Fruit fly (Drosophila melanogaster) whole organism, adult: ENCODE measurements around the gene HGTX.

ENCODE experiments used
- CG11617 ChIP-seq: fragments of 200-800 bp; sonication (Bioruptor generic); optimal IDR thresholded peaks from 2 replicates; lab custom pipeline; 2017; ENCODE audit warnings: mild to moderate bottlenecking, missing biosample characterization, missing genetic modification reagents, missing genetic modification characterization
- CG12768 ChIP-seq: fragments of 200-800 bp; sonication (Bioruptor generic); optimal IDR thresholded peaks from 2 replicates; lab custom pipeline; 2017; ENCODE audit warnings: missing biosample characterization, missing genetic modification characterization, mild to moderate bottlenecking, moderate library complexity, missing genetic modification reagents
- CG14711 ChIP-seq: fragments of 200-800 bp; sonication (Bioruptor generic); optimal IDR thresholded peaks from 2 replicates; lab custom pipeline; 2018; ENCODE audit warnings: missing biosample characterization, mild to moderate bottlenecking, missing genetic modification characterization, moderate library complexity
- CG1620 ChIP-seq: fragments of 200-800 bp; sonication (Bioruptor generic); optimal IDR thresholded peaks from 2 replicates; lab custom pipeline; 2016; ENCODE audit warnings: missing biosample characterization, missing genetic modification characterization
- CG33017 ChIP-seq: fragments of 200-800 bp; sonication (Bioruptor generic); optimal IDR thresholded peaks from 2 replicates; lab custom pipeline; 2018; ENCODE audit warnings: missing biosample characterization, mild to moderate bottlenecking, missing genetic modification characterization, moderate library complexity
- CG5204 ChIP-seq: fragments of 200-800 bp; sonication (Bioruptor generic); optimal IDR thresholded peaks from 2 replicates; lab custom pipeline; 2016; ENCODE audit warnings: missing biosample characterization, missing genetic modification characterization
- CG7045 ChIP-seq: fragments of 200-800 bp; sonication (Bioruptor generic); optimal IDR thresholded peaks from 2 replicates; lab custom pipeline; 2017; ENCODE audit warnings: missing biosample characterization, mild to moderate bottlenecking, missing genetic modification characterization
- CG7101 ChIP-seq: fragments of 200-800 bp; sonication (Bioruptor generic); optimal IDR thresholded peaks from 2 replicates; lab custom pipeline; 2018; ENCODE audit warnings: missing biosample characterization, mild to moderate bottlenecking, missing genetic modification characterization, moderate library complexity
- Clk ChIP-seq: fragments of 200-800 bp; sonication (Bioruptor generic); optimal IDR thresholded peaks from 2 replicates; lab custom pipeline; 2017; ENCODE audit warnings: missing biosample characterization, missing genetic modification characterization
- Crg-1 ChIP-seq: fragments of 200-800 bp; sonication (Bioruptor generic); optimal IDR thresholded peaks from 2 replicates; lab custom pipeline; 2016; ENCODE audit warnings: missing biosample characterization, missing genetic modification characterization
- Hr96 ChIP-seq: fragments of 200-800 bp; sonication (Bioruptor generic); optimal IDR thresholded peaks from 2 replicates; lab custom pipeline; 2016; ENCODE audit warnings: missing biosample characterization, missing genetic modification characterization
- Mnt ChIP-seq: fragments of 200-800 bp; sonication (Bioruptor generic); optimal IDR thresholded peaks from 2 replicates; lab custom pipeline; 2016; ENCODE audit warnings: missing biosample characterization, mild to moderate bottlenecking, missing genetic modification characterization
- bab1 ChIP-seq: fragments of 200-800 bp; sonication (Bioruptor generic); optimal IDR thresholded peaks from 3 replicates; lab custom pipeline; 2019; ENCODE audit warnings: missing biosample characterization, mild to moderate bottlenecking, missing genetic modification characterization, moderate library complexity
- cic ChIP-seq: fragments of 200-800 bp; sonication (Bioruptor generic); optimal IDR thresholded peaks from 2 replicates; lab custom pipeline; 2017; ENCODE audit warnings: missing biosample characterization, mild to moderate bottlenecking, missing genetic modification characterization, moderate library complexity
- cnc ChIP-seq, 2 experiments: fragments of >200 bp; optimal IDR thresholded peaks; 2 replicates each; lab custom pipeline; 2017
- kay ChIP-seq: fragments of 200-800 bp; sonication (Bioruptor generic); peaks from one replicate; lab custom pipeline; 2016; ENCODE audit warnings: missing biosample characterization, missing genetic modification characterization, borderline replicate concordance
- ovo ChIP-seq: fragments of 200-800 bp; sonication (Bioruptor generic); optimal IDR thresholded peaks from 2 replicates; lab custom pipeline; 2016; ENCODE audit warnings: missing biosample characterization, missing genetic modification characterization
- pad ChIP-seq: fragments of 200-800 bp; sonication (Bioruptor generic); optimal IDR thresholded peaks from 3 replicates; lab custom pipeline; 2017; ENCODE audit warnings: missing biosample characterization, missing genetic modification characterization, mild to moderate bottlenecking, moderate library complexity, missing genetic modification reagents
- tj ChIP-seq: fragments of 200-800 bp; sonication (Bioruptor generic); optimal IDR thresholded peaks from 3 replicates; lab custom pipeline; 2017; ENCODE audit warnings: missing biosample characterization, mild to moderate bottlenecking, missing genetic modification characterization, moderate library complexity
- toe ChIP-seq: fragments of 200-800 bp; sonication (Bioruptor generic); optimal IDR thresholded peaks from 2 replicates; lab custom pipeline; 2016; ENCODE audit warnings: missing biosample characterization, missing genetic modification characterization

The HGTX gene

dm6 chr3L:14582736-14583135 is 16.6 kb downstream of the HGTX start:
- TF ChIP-seq pad (GFP tag; lab: Kevin White, UChicago) (no peak), Mnt (GFP tag; lab: Kevin White, UChicago) (no peak), CG7045 (GFP tag; lab: Kevin White, UChicago) (no peak), toe (GFP tag; lab: Kevin White, UChicago) (no peak), CG7101 (tag; lab: Kevin White, UChicago) (no peak), CG11617 (GFP tag; lab: Kevin White, UChicago) (no peak), CG5204 (GFP tag; lab: Kevin White, UChicago) (no peak), cnc (optimal IDR thresholded peaks at IDR 0.05; lab: Kevin White, UChicago) (no peak), ovo (GFP tag; lab: Kevin White, UChicago) (no peak), tj (no peak), CG12768 (GFP tag; lab: Kevin White, UChicago) (no peak), Crg-1 (GFP tag; lab: Kevin White, UChicago) (no peak), cic (GFP tag; lab: Kevin White, UChicago) (no peak), CG1620 (no peak), kay (no peak), Hr96 (GFP tag; lab: Kevin White, UChicago) (no peak), bab1 (GFP tag; lab: Kevin White, UChicago) (no peak), Clk (GFP tag; lab: Kevin White, UChicago) (no peak), CG33017 (no peak)

DNA sequence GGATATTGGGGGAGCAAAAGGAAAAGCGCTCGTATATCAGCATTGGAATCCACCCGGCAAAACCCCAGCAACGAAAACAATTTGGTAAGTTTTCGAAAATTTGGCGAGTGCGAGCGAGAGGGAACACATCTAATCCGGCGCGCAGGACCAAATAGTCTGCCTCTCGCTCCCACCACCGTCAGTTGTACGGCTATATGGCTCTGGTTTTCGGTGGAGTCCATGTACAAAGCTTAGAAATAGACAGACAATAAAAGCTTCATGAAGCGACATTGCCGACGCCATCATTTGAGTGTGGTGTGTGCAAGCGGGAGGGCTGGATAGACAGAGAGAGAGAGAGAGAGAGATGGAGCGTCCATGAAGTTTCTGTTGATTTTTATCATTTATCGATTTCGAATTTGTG is 19.0 kb downstream of the HGTX start:
- TF ChIP-seq ovo (GFP tag; lab: Kevin White, UChicago) (no peak), CG7101 (tag; lab: Kevin White, UChicago) (no peak), CG12768 (GFP tag; lab: Kevin White, UChicago) (no peak), Mnt (GFP tag; lab: Kevin White, UChicago) (no peak), pad (GFP tag; lab: Kevin White, UChicago) (no peak), CG5204 (GFP tag; lab: Kevin White, UChicago) (no peak), tj (no peak), cnc (optimal IDR thresholded peaks at IDR 0.05; lab: Kevin White, UChicago) (no peak), CG14711 (no peak), Crg-1 (GFP tag; lab: Kevin White, UChicago) (no peak), kay (no peak), bab1 (GFP tag; lab: Kevin White, UChicago) (no peak), cic (GFP tag; lab: Kevin White, UChicago) (no peak), CG11617 (GFP tag; lab: Kevin White, UChicago) (no peak), CG1620 (no peak), Clk (GFP tag; lab: Kevin White, UChicago) (no peak), toe (GFP tag; lab: Kevin White, UChicago) (no peak), CG33017 (no peak)

DNA sequence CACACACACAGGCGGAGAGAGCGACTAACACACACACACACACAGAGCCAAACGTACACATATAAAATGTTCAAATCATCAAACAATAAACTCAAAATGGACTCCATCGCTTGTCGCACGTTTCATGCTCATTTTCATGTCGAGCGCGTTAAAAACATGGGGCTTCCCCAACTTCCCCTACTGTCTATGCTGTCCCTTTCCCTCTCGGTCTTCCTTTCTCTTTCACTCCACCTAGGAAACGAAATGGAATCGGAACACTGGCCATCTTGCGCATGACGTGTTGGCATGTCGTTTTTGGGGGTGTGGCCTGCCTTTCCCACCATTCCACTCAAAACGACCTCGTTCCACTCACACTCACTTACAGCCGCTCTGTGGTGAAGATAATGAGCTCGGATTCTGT is 20.4 kb downstream of the HGTX start:
- TF ChIP-seq Mnt (GFP tag; lab: Kevin White, UChicago) = no peak
- TF ChIP-seq pad (GFP tag; lab: Kevin White, UChicago) = peak; percentile 96

DNA sequence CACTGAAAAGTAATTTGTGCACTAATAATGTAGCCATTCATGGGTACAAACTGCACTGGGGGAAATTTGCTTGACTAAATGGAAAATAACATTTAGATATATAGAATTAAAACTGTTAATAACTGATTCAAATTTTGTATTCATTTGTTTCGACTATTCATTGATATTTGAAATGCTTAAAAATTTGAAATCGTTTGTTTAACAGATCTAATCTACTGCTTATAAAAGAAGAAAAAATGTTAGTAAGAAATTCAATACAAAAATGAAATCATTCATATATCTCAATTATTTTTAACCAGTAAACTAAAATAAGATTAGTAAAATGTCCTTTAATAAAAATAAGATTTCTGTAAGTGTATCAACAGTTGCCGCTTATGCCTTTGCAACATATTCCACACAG is 23.4 kb downstream of the HGTX start:
- TF ChIP-seq CG33017 (no peak), ovo (GFP tag; lab: Kevin White, UChicago) (no peak), tj (no peak), toe (GFP tag; lab: Kevin White, UChicago) (no peak), CG12768 (GFP tag; lab: Kevin White, UChicago) (no peak), CG7045 (GFP tag; lab: Kevin White, UChicago) (no peak), CG5204 (GFP tag; lab: Kevin White, UChicago) (no peak), CG14711 (no peak), pad (GFP tag; lab: Kevin White, UChicago) (no peak)

dm6 chr3L:14574649-14575048 is 24.7 kb downstream of the HGTX start:
- TF ChIP-seq Crg-1 (GFP tag; lab: Kevin White, UChicago) = no peak
- TF ChIP-seq tj = no peak
- no peak for TF ChIP-seq Clk (GFP tag; lab: Kevin White, UChicago)
- TF ChIP-seq CG7045 (GFP tag; lab: Kevin White, UChicago) = no peak

- TF ChIP-seq CG7101 (tag; lab: Kevin White, UChicago) (no peak), ovo (GFP tag; lab: Kevin White, UChicago) (no peak), kay (no peak), Mnt (GFP tag; lab: Kevin White, UChicago) (no peak), tj (no peak), cnc (optimal IDR thresholded peaks at IDR 0.05; lab: Kevin White, UChicago) (no peak), Crg-1 (GFP tag; lab: Kevin White, UChicago) (no peak), CG33017 (no peak), Hr96 (GFP tag; lab: Kevin White, UChicago) (no peak), CG12768 (GFP tag; lab: Kevin White, UChicago) (no peak), CG7045 (GFP tag; lab: Kevin White, UChicago) (no peak), bab1 (GFP tag; lab: Kevin White, UChicago) (no peak), CG14711 (no peak), CG5204 (GFP tag; lab: Kevin White, UChicago) (no peak), Clk (GFP tag; lab: Kevin White, UChicago) (no peak)
Observed at dm6 chr3L:14569620-14570537, 29.5 kb downstream of the HGTX start.
